Fruit fly (Drosophila melanogaster): ENCODE data around the gene Top2.

Top2 gene

dm6 chr2L:19463405-19463804, 10.1 kb upstream of the Top2 start:
- TF ChIP-seq bcd (GFP tag; optimal IDR thresholded peaks at IDR 0.05) (peak; percentile 4), NC2α (GFP tag; optimal IDR thresholded peaks at IDR 0.05) (no peak), CG30403 (GFP tag; optimal IDR thresholded peaks at IDR 0.05) (peak; percentile 12), D (optimal IDR thresholded peaks at IDR 0.05) (no peak), D (GFP tag; optimal IDR thresholded peaks at IDR 0.05) (no peak), CG10321 (GFP tag; IDR thresholded peaks at IDR 0.05) (no peak), CG2712 (tag; optimal IDR thresholded peaks at IDR 0.05) (peak; percentile 2), CG9727 (GFP tag; optimal IDR thresholded peaks at IDR 0.05) (peak; percentile 31), CG10209 (GFP tag; optimal IDR thresholded peaks at IDR 0.05) (peak; percentile 5), CG17361 (GFP tag; IDR thresholded peaks at IDR 0.05) (peak; percentile 73), CG7556 (GFP tag; optimal IDR thresholded peaks at IDR 0.05) (peak; percentile 59), lola (GFP tag; optimal IDR thresholded peaks at IDR 0.05) (peak in 1 of 3 experiments; percentile 28), sens (GFP tag) (peak; percentile 18), CG10979 (tag; optimal IDR thresholded peaks at IDR 0.05) (peak; percentile 33), maf-S (GFP tag; optimal IDR thresholded peaks at IDR 0.05) (no peak), az2 (GFP tag; optimal IDR thresholded peaks at IDR 0.05) (peak; percentile 0), CG17385 (GFP tag; optimal IDR thresholded peaks at IDR 0.05) (peak; percentile 1), Abd-B (GFP tag; optimal IDR thresholded peaks at IDR 0.05) (peak; percentile 9), CG10959 (GFP tag; IDR thresholded peaks at IDR 0.05) (no peak), row (GFP tag; IDR thresholded peaks at IDR 0.05) (0 out of 3 replicates have a peak, but pooled peaks have one; percentile 20), CG11504 (tag; optimal IDR thresholded peaks at IDR 0.05) (peak; percentile 30), CG17328 (GFP tag; IDR thresholded peaks at IDR 0.05) (no peak), CG7839 (tag; optimal IDR thresholded peaks at IDR 0.05) (peak; percentile 23), odd (GFP tag; optimal IDR thresholded peaks at IDR 0.05) (peak; percentile 16), nmo (GFP tag; optimal IDR thresholded peaks at IDR 0.05) (peak; percentile 32), CG14710 (tag; optimal IDR thresholded peaks at IDR 0.05) (peak; percentile 8), unc-4 (GFP tag; IDR thresholded peaks at IDR 0.05; ENCODE audit: partially characterized antibody) (no peak), phol (tag; optimal IDR thresholded peaks at IDR 0.05) (peak; percentile 35), CG9437 (GFP tag; optimal IDR thresholded peaks at IDR 0.05) (peak; percentile 63), dmrt99B (tag; optimal IDR thresholded peaks at IDR 0.05) (peak; percentile 7), Nf-YB (GFP tag; optimal IDR thresholded peaks at IDR 0.05) (no peak), CG2678 (tag; optimal IDR thresholded peaks at IDR 0.05) (peak; percentile 44), CG3281 (GFP tag; optimal IDR thresholded peaks at IDR 0.05) (peak; percentile 37), grau (tag; optimal IDR thresholded peaks at IDR 0.05) (peak; percentile 8), fd96Cb (tag; optimal IDR thresholded peaks at IDR 0.05) (peak; percentile 12), Hr3 (GFP tag; optimal IDR thresholded peaks at IDR 0.05) (peak; percentile 6), Dp (GFP tag; optimal IDR thresholded peaks at IDR 0.05) (no peak), CG11085 (GFP tag; IDR thresholded peaks at IDR 0.05) (no peak), CoRest (tag; optimal IDR thresholded peaks at IDR 0.05) (peak; percentile 36), Bgb (GFP tag; IDR thresholded peaks at IDR 0.05; ENCODE audit: partially characterized antibody) (no peak), fd102C (GFP tag; optimal IDR thresholded peaks at IDR 0.05) (no peak), gem (tag; optimal IDR thresholded peaks at IDR 0.05) (peak; percentile 56), Gug (GFP tag; IDR thresholded peaks at IDR 0.05) (no peak), CG8359 (GFP tag; optimal IDR thresholded peaks at IDR 0.05; ENCODE audit: borderline replicate concordance) (no peak), CG18599 (GFP tag; optimal IDR thresholded peaks at IDR 0.05) (peak; percentile 19), twi (tag; optimal IDR thresholded peaks at IDR 0.05) (no peak), sc (optimal IDR thresholded peaks at IDR 0.05) (no peak), sc (GFP tag; optimal IDR thresholded peaks at IDR 0.05) (peak; percentile 2), CG10267 (tag; optimal IDR thresholded peaks at IDR 0.05) (no peak), CG31441 (GFP tag; IDR thresholded peaks at IDR 0.05) (peak; percentile 34; the same call in 1 of the 2 replicates)

Data from whole organism, embryonic.